Fruit fly (Drosophila melanogaster) whole organism, pupa: Measurements from ENCODE around the gene CG5853.

Experiments used
- CG10348 ChIP-seq: fragments of 200-800 bp; sonication (Bioruptor generic); IDR thresholded peaks from 2 replicates; pipeline ENCODE4 v1.3.6; 2022; ENCODE audit warnings: missing biosample characterization, missing genetic modification characterization
- CG12605 ChIP-seq: fragments of 200-800 bp; sonication (Bioruptor generic); IDR thresholded peaks from 2 replicates; pipeline ENCODE4 v1.3.6; 2022; ENCODE audit warnings: missing biosample characterization, missing genetic modification characterization
- CG13204 ChIP-seq: fragments of 200-800 bp; sonication (Bioruptor generic); optimal IDR thresholded peaks from 2 replicates; lab custom pipeline; 2018; ENCODE audit warnings: missing biosample characterization, mild to moderate bottlenecking, missing genetic modification characterization, moderate library complexity
- CG14655 ChIP-seq: fragments of 200-800 bp; sonication (Bioruptor generic); optimal IDR thresholded peaks from 3 replicates; lab custom pipeline; 2017; ENCODE audit warnings: mild to moderate bottlenecking, missing biosample characterization, missing genetic modification reagents, missing genetic modification characterization
- CG15710 ChIP-seq: fragments of 200-800 bp; sonication (Bioruptor generic); optimal IDR thresholded peaks from 2 replicates; lab custom pipeline; 2018; ENCODE audit warnings: missing biosample characterization, mild to moderate bottlenecking, missing genetic modification characterization, moderate library complexity
- CG17806 ChIP-seq: fragments of 200-800 bp; sonication (Bioruptor generic); optimal IDR thresholded peaks from 2 replicates; lab custom pipeline; 2018; ENCODE audit warnings: missing biosample characterization, mild to moderate bottlenecking, missing genetic modification characterization, moderate library complexity
- CG32121 ChIP-seq: fragments of 200-800 bp; sonication (Bioruptor generic); IDR thresholded peaks from 2 replicates; pipeline ENCODE4 v1.3.6; 2022; ENCODE audit warnings: missing biosample characterization, missing genetic modification characterization
- CG34367 ChIP-seq: fragments of 200-800 bp; sonication (Bioruptor generic); optimal IDR thresholded peaks from 2 replicates; lab custom pipeline; 2018; ENCODE audit warnings: missing biosample characterization, mild to moderate bottlenecking, missing genetic modification characterization
- CG4496 ChIP-seq: fragments of 200-800 bp; sonication (Bioruptor generic); IDR thresholded peaks from 3 replicates; pipeline ENCODE4 v1.3.6; 2022; ENCODE audit warnings: missing biosample characterization, missing genetic modification characterization
- CG8159 ChIP-seq: fragments of 200-800 bp; sonication (Bioruptor generic); optimal IDR thresholded peaks from 3 replicates; lab custom pipeline; 2018; ENCODE audit warnings: missing biosample characterization, mild to moderate bottlenecking, missing genetic modification characterization, moderate library complexity
- CG8301 ChIP-seq: fragments of 200-800 bp; sonication (Bioruptor generic); optimal IDR thresholded peaks from 2 replicates; lab custom pipeline; 2018; ENCODE audit warnings: missing biosample characterization, mild to moderate bottlenecking, missing genetic modification characterization
- CG9948 ChIP-seq: fragments of 200-800 bp; sonication (Bioruptor generic); optimal IDR thresholded peaks from 2 replicates; lab custom pipeline; 2018; ENCODE audit warnings: missing biosample characterization, mild to moderate bottlenecking, missing genetic modification characterization, moderate library complexity
- D1 ChIP-seq: fragments of 200-800 bp; sonication (Bioruptor generic); optimal IDR thresholded peaks from 2 replicates; lab custom pipeline; 2018; ENCODE audit warnings: missing biosample characterization, mild to moderate bottlenecking, missing genetic modification characterization, moderate library complexity
- EcR ChIP-seq: fragments of 200-800 bp; sonication (Bioruptor generic); optimal IDR thresholded peaks from 3 replicates; lab custom pipeline; 2019; ENCODE audit warnings: missing biosample characterization, missing genetic modification characterization, mild to moderate bottlenecking, moderate library complexity, missing genetic modification reagents
- Ets98B ChIP-seq: fragments of 200-800 bp; sonication (Bioruptor generic); IDR thresholded peaks from 2 replicates; pipeline ENCODE4 v1.3.6; 2022; ENCODE audit warnings: missing biosample characterization, missing genetic modification characterization
- Pif1A ChIP-seq: fragments of 200-800 bp; sonication (Bioruptor generic); optimal IDR thresholded peaks from 3 replicates; lab custom pipeline; 2016; ENCODE audit warnings: missing biosample characterization, missing genetic modification characterization
- Pif1B ChIP-seq: fragments of 200-800 bp; sonication (Bioruptor generic); optimal IDR thresholded peaks from 3 replicates; lab custom pipeline; 2016; ENCODE audit warnings: missing biosample characterization, missing genetic modification characterization
- Snoo ChIP-seq: fragments of 200-800 bp; sonication (Bioruptor generic); optimal IDR thresholded peaks from 3 replicates; lab custom pipeline; 2017; ENCODE audit warnings: missing biosample characterization, mild to moderate bottlenecking, missing genetic modification characterization, inconsistent platforms
- fd96Ca ChIP-seq: fragments of 200-800 bp; sonication (Bioruptor generic); IDR thresholded peaks from 3 replicates; pipeline ENCODE4 v1.3.6; 2022; ENCODE audit warnings: missing biosample characterization, missing genetic modification characterization
- gl ChIP-seq: fragments of 200-800 bp; sonication (Bioruptor generic); optimal IDR thresholded peaks from 2 replicates; lab custom pipeline; 2018; ENCODE audit warnings: missing biosample characterization, mild to moderate bottlenecking, missing genetic modification characterization
- rn ChIP-seq: fragments of 200-800 bp; sonication (Bioruptor generic); IDR thresholded peaks from 2 replicates; pipeline ENCODE4 v1.3.6; 2022; ENCODE audit warnings: missing biosample characterization, missing genetic modification characterization

Gene CG5853

DNA sequence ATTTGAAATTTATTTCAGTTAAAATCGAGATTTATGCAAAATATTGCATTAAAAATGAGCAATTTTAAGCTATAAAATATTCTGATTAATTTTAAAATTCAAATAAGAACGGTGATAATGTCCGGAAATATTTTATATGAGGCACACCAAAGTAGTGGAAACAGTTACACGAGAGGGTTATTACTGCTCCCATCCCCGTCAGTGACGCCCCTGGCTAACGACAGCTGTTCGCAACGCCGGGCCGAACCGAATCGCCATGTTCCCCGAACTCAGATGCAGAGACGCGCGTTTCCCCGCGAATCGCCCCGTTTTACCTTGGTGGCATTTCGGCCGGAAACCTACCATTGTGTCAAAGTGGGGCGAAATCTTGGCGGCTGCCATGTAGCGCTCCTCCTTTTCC lies 35.7 kb downstream of the CG5853 start:
- TF ChIP-seq Snoo (tag; lab: Kevin White, UChicago) (peak; percentile 10), CG15710 (tag; lab: Kevin White, UChicago) (no peak), D1 (tag; lab: Kevin White, UChicago) (no peak), CG13204 (GFP tag; lab: Kevin White, UChicago) (no peak), CG4496 (peak; percentile 73), CG8301 (tag; lab: Kevin White, UChicago) (peak; percentile 0), EcR (GFP tag; lab: Kevin White, UChicago) (no peak), CG12605 (GFP tag; lab: Robert Waterston, UW) (0 out of 2 replicates have a peak, but pooled peaks have one; percentile 17), CG9948 (no peak), rn (GFP tag; lab: Robert Waterston, UW) (no peak), Ets98B (GFP tag; lab: Robert Waterston, UW) (peak; percentile 76), gl (tag; lab: Kevin White, UChicago) (no peak), CG10348 (no peak), CG8159 (tag; lab: Kevin White, UChicago) (no peak), Pif1B (GFP tag; lab: Kevin White, UChicago) (no peak), fd96Ca (GFP tag; lab: Robert Waterston, UW) (peak; percentile 63; the same call in 2 of the 3 replicates), CG32121 (GFP tag; lab: Robert Waterston, UW) (peak; percentile 50; the same call in 1 of the 2 replicates), CG34367 (tag; lab: Kevin White, UChicago) (no peak), Pif1A (peak; percentile 39), CG14655 (GFP tag; lab: Kevin White, UChicago) (no peak), CG17806 (tag; lab: Kevin White, UChicago) (peak; percentile 5)

DNA sequence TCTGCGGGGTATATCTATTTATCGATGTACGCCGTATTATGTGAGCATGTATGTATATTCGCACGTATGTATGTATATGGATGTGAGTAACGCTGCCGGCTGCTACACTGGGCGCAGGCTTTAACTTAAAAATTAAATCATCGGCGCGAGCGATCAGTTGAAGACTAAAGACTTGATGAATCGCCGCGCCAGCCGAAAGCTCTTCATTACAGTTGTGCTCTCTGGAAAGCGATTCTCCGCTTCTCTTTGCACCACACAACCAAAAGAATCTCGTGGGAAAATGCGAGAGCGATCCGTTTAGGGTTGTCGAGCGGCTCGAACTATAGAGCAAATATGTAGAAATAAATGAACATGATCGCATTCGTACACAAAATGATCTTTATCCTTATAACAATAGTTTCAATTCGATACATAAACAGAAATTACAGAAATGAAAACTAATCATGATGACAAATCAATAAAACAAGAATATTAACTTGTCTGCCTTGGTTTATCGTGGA lies 38.9 kb downstream of the CG5853 start, which contains the start of gene CG13124:
Gene CG13124 (minus strand): TSS at position 166 of the 500 bp plus-strand sequence.
- TF ChIP-seq CG10348 (no peak), Pif1B (GFP tag; lab: Kevin White, UChicago) (no peak), CG4496 (no peak), rn (GFP tag; lab: Robert Waterston, UW) (no peak), CG15710 (tag; lab: Kevin White, UChicago) (no peak), CG17806 (tag; lab: Kevin White, UChicago) (no peak), CG8301 (tag; lab: Kevin White, UChicago) (peak; percentile 9), Ets98B (GFP tag; lab: Robert Waterston, UW) (peak; percentile 51; the same call in 1 of the 2 replicates), CG32121 (GFP tag; lab: Robert Waterston, UW) (no peak), CG9948 (no peak), fd96Ca (GFP tag; lab: Robert Waterston, UW) (no peak), gl (tag; lab: Kevin White, UChicago) (no peak), CG8159 (tag; lab: Kevin White, UChicago) (peak; percentile 25), Snoo (tag; lab: Kevin White, UChicago) (peak; percentile 21), CG13204 (GFP tag; lab: Kevin White, UChicago) (peak; percentile 8), CG34367 (tag; lab: Kevin White, UChicago) (no peak), D1 (tag; lab: Kevin White, UChicago) (no peak), EcR (GFP tag; lab: Kevin White, UChicago) (no peak), CG12605 (GFP tag; lab: Robert Waterston, UW) (peak; percentile 65), CG14655 (GFP tag; lab: Kevin White, UChicago) (peak; percentile 17), Pif1A (peak; percentile 19)

DNA sequence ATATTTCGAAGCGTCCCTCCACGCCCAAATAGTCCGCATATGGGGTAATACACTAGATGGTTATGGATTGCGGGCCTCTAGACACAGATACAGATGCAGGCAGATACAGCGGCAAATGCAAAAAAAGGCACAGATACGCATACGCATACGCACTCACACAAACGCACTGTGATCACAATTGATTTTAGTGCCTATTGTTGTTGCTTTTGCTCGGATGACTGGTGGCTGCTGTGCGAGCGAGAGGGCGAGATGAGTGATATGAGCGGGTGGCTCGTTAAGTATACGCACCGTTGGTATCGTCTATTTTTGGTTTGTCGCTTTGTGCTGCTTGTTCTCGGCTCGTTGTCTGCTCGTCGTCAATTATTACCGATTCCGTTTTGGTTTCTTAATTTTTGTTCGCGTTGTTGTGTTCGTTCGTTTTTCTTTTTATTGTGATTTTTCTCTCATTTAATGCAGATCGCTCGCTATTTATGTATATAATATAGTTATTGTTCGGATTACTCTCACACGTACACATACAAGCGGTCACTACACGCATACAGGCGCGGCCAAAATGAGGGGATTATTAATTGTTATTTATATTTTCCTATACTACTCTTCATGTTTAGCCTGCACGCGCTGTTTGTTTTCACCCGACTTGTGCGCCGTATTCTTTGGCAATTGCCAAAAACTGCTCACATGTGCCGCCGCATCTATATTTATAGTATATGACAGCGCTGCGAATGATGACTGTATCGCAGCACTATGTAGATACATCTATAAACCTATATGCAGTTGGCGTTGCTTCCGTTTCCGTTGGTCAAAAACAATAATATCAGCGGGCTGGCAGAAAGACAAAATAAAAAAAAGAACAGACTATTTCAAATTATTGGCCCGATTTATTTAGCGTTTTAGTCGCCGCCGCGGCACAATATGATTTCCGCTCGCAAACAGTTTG lies 39.9 kb downstream of the CG5853 start:
- no peak for TF ChIP-seq CG9948
- TF ChIP-seq Pif1A = no peak
- TF ChIP-seq Pif1B (GFP tag; lab: Kevin White, UChicago) = peak; percentile 19
- peak; percentile 13 for TF ChIP-seq CG15710 (tag; lab: Kevin White, UChicago)
- no peak for TF ChIP-seq fd96Ca (GFP tag; lab: Robert Waterston, UW)
- TF ChIP-seq CG4496 = peak; percentile 60
- TF ChIP-seq EcR (GFP tag; lab: Kevin White, UChicago) = peak; percentile 60
- peak; percentile 44 for TF ChIP-seq gl (tag; lab: Kevin White, UChicago)
- no peak for TF ChIP-seq CG10348
- TF ChIP-seq CG8159 (tag; lab: Kevin White, UChicago) = no peak
- TF ChIP-seq D1 (tag; lab: Kevin White, UChicago) = no peak
- TF ChIP-seq Snoo (tag; lab: Kevin White, UChicago) = no peak
- TF ChIP-seq CG13204 (GFP tag; lab: Kevin White, UChicago) = peak; percentile 56
- peak; percentile 31; the same call in 1 of the 2 replicates for TF ChIP-seq Ets98B (GFP tag; lab: Robert Waterston, UW)
- no peak for TF ChIP-seq CG8301 (tag; lab: Kevin White, UChicago)

DNA sequence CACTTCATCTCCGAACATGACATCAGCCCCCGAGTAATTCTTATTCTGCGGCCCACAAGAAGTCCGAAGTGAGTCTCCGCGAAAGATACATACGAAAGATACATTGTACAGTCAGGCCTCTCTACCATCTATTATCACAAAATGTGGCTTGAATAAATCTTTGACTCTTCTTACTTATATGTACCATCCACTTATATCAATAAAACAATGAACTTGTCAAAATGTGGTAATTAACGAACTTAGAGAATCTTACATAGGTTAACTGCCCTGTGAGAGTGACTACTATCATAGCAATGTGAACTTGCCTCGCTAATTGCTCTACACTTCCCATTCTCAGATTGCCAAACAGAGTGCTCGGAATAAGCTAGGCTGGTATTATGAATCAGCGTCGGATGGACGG lies 40.8 kb downstream of the CG5853 start:
- TF ChIP-seq CG32121 (GFP tag; lab: Robert Waterston, UW) (peak; percentile 56; the same call in 1 of the 2 replicates), gl (tag; lab: Kevin White, UChicago) (peak; percentile 21), fd96Ca (GFP tag; lab: Robert Waterston, UW) (peak; percentile 76; the same call in 2 of the 3 replicates), EcR (GFP tag; lab: Kevin White, UChicago) (no peak), CG17806 (tag; lab: Kevin White, UChicago) (peak; percentile 38), Ets98B (GFP tag; lab: Robert Waterston, UW) (peak; percentile 74), CG13204 (GFP tag; lab: Kevin White, UChicago) (no peak), CG8159 (tag; lab: Kevin White, UChicago) (peak; percentile 43), CG12605 (GFP tag; lab: Robert Waterston, UW) (peak; percentile 70), CG9948 (peak; percentile 12), CG34367 (tag; lab: Kevin White, UChicago) (no peak), Pif1A (peak; percentile 2), Pif1B (GFP tag; lab: Kevin White, UChicago) (peak; percentile 17), CG4496 (peak; percentile 78), CG14655 (GFP tag; lab: Kevin White, UChicago) (peak; percentile 55), CG8301 (tag; lab: Kevin White, UChicago) (peak; percentile 61)
- TF ChIP-seq, all 21 proteins: peak for 13
